Worm (Caenorhabditis elegans) whole organism, mixed stage, embryonic: ENCODE results near the gene E02C12.9.

Experiments
- M03D4.4 ChIP-seq: sonication (generic microtip); optimal IDR thresholded peaks from 2 replicates; lab custom pipeline; 2017; ENCODE audit warnings: mild to moderate bottlenecking, missing genetic modification characterization, missing compliant biosample characterization
- bed-3 ChIP-seq: fragments of 200-800 bp; sonication (Bioruptor generic); optimal IDR thresholded peaks from 3 replicates; lab custom pipeline; 2018; ENCODE audit warnings: mild to moderate bottlenecking, missing genetic modification characterization, moderate library complexity, missing compliant biosample characterization
- blmp-1 ChIP-seq: fragments of 150-350 bp; optimal IDR thresholded peaks from 2 replicates; lab custom pipeline; 2014; ENCODE audit warnings: missing biosample characterization, missing genetic modification characterization
- ceh-39 ChIP-seq: fragments of 150-350 bp; optimal IDR thresholded peaks from 2 replicates; lab custom pipeline; 2014; ENCODE audit warnings: missing biosample characterization, missing genetic modification characterization
- ceh-43 ChIP-seq: fragments of 200-800 bp; sonication (Bioruptor generic); optimal IDR thresholded peaks from 2 replicates; lab custom pipeline; 2018; ENCODE audit warnings: mild to moderate bottlenecking, missing genetic modification characterization, moderate library complexity, missing compliant biosample characterization
- ceh-83 ChIP-seq: fragments of 200-800 bp; sonication (Bioruptor generic); optimal IDR thresholded peaks from 2 replicates; lab custom pipeline; 2018; ENCODE audit warnings: mild to moderate bottlenecking, missing genetic modification characterization, missing compliant biosample characterization
- ces-1 ChIP-seq: fragments of 150-350 bp; optimal IDR thresholded peaks from 2 replicates; lab custom pipeline; 2014; ENCODE audit warnings: missing biosample characterization, missing genetic modification reagents, missing genetic modification characterization
- cnd-1 ChIP-seq: fragments of 200-800 bp; sonication (Bioruptor generic); optimal IDR thresholded peaks from 2 replicates; lab custom pipeline; 2018; ENCODE audit warnings: mild to moderate bottlenecking, missing genetic modification characterization, missing compliant biosample characterization
- drap-1 ChIP-seq: fragments of 200-800 bp; sonication (Bioruptor generic); optimal IDR thresholded peaks from 3 replicates; lab custom pipeline; 2018; ENCODE audit warnings: mild to moderate bottlenecking, missing genetic modification characterization, missing compliant biosample characterization
- elt-1 ChIP-seq: sonication (generic microtip); optimal IDR thresholded peaks from 2 replicates; lab custom pipeline; 2017; ENCODE audit warnings: missing genetic modification characterization, mild to moderate bottlenecking, missing compliant biosample characterization, antibody characterized with exemption, moderate library complexity, borderline replicate concordance; ENCODE audit not compliant: insufficient read depth
- elt-3 ChIP-seq: fragments of 150-350 bp; optimal IDR thresholded peaks from 2 replicates; lab custom pipeline; 2014; ENCODE audit warnings: missing biosample characterization, missing genetic modification characterization
- flh-1 ChIP-seq: fragments of 200-800 bp; sonication (Bioruptor generic); optimal IDR thresholded peaks from 2 replicates; lab custom pipeline; 2018; ENCODE audit warnings: mild to moderate bottlenecking, missing genetic modification characterization, moderate library complexity, missing compliant biosample characterization
- ham-2 ChIP-seq: fragments of 200-800 bp; sonication (Bioruptor generic); optimal IDR thresholded peaks from 2 replicates; lab custom pipeline; 2018; ENCODE audit warnings: mild to moderate bottlenecking, missing genetic modification characterization, missing compliant biosample characterization
- hlh-1 ChIP-seq: fragments of 150-350 bp; optimal IDR thresholded peaks from 2 replicates; lab custom pipeline; 2014; ENCODE audit warnings: missing biosample characterization, missing genetic modification reagents, missing genetic modification characterization
- lin-13 ChIP-seq: fragments of 150-350 bp; optimal IDR thresholded peaks from 2 replicates; lab custom pipeline; 2014; ENCODE audit warnings: missing biosample characterization, missing genetic modification characterization
- lin-32 ChIP-seq: fragments of 200-800 bp; sonication (Bioruptor generic); optimal IDR thresholded peaks from 2 replicates; lab custom pipeline; 2018; ENCODE audit warnings: mild to moderate bottlenecking, missing genetic modification characterization, missing compliant biosample characterization
- lsy-2 ChIP-seq: fragments of 150-350 bp; optimal IDR thresholded peaks from 2 replicates; lab custom pipeline; 2014; ENCODE audit warnings: missing biosample characterization, missing genetic modification characterization
- mab-5 ChIP-seq: fragments of 150-350 bp; optimal IDR thresholded peaks from 2 replicates; lab custom pipeline; 2014; ENCODE audit warnings: missing biosample characterization, missing genetic modification characterization
- mep-1 ChIP-seq: fragments of 150-350 bp; optimal IDR thresholded peaks from 2 replicates; lab custom pipeline; 2017; ENCODE audit warnings: missing biosample characterization, missing genetic modification reagents, missing genetic modification characterization, inconsistent platforms
- mls-2 ChIP-seq: sonication (generic microtip); optimal IDR thresholded peaks from 2 replicates; lab custom pipeline; 2016; ENCODE audit warnings: mild to moderate bottlenecking, missing genetic modification characterization, moderate library complexity, missing compliant biosample characterization
- nhr-12 ChIP-seq: fragments of 150-350 bp; optimal IDR thresholded peaks from 2 replicates; lab custom pipeline; 2014; ENCODE audit warnings: missing biosample characterization, missing genetic modification characterization
- nhr-2 ChIP-seq: fragments of 150-350 bp; optimal IDR thresholded peaks from 2 replicates; lab custom pipeline; 2014; ENCODE audit warnings: missing biosample characterization, missing genetic modification characterization
- nhr-237 ChIP-seq: fragments of 150-350 bp; optimal IDR thresholded peaks from 2 replicates; lab custom pipeline; 2014; ENCODE audit warnings: missing biosample characterization, missing genetic modification characterization
- nhr-28 ChIP-seq: fragments of 150-350 bp; optimal IDR thresholded peaks from 2 replicates; lab custom pipeline; 2014; ENCODE audit warnings: missing biosample characterization, missing genetic modification characterization
- nhr-76 ChIP-seq: sonication (generic microtip); optimal IDR thresholded peaks from 2 replicates; lab custom pipeline; 2017; ENCODE audit warnings: missing biosample characterization, missing genetic modification characterization
- pha-4 ChIP-seq: fragments of 150-350 bp; optimal IDR thresholded peaks from 2 replicates; lab custom pipeline; 2018; ENCODE audit warnings: missing biosample characterization, missing genetic modification reagents, missing genetic modification characterization
- sem-2 ChIP-seq: fragments of 200-800 bp; sonication (Bioruptor generic); optimal IDR thresholded peaks from 2 replicates; lab custom pipeline; 2018; ENCODE audit warnings: mild to moderate bottlenecking, missing genetic modification characterization, missing compliant biosample characterization
- snpc-4 ChIP-seq: fragments of 150-350 bp; optimal IDR thresholded peaks from 2 replicates; lab custom pipeline; 2014; ENCODE audit warnings: missing biosample characterization, missing genetic modification characterization
- sptf-1 ChIP-seq: sonication (generic microtip); optimal IDR thresholded peaks from 2 replicates; lab custom pipeline; 2017; ENCODE audit warnings: mild to moderate bottlenecking, missing genetic modification characterization, moderate library complexity, missing compliant biosample characterization
- tbx-8 ChIP-seq: fragments of 200-800 bp; sonication (Bioruptor generic); optimal IDR thresholded peaks from 2 replicates; lab custom pipeline; 2018; ENCODE audit warnings: mild to moderate bottlenecking, missing genetic modification characterization, moderate library complexity, missing compliant biosample characterization
- unc-120 ChIP-seq: sonication (generic microtip); optimal IDR thresholded peaks from 2 replicates; lab custom pipeline; 2017; ENCODE audit warnings: missing genetic modification characterization, missing compliant biosample characterization; ENCODE audit not compliant: poor library complexity, severe bottlenecking
- unc-62 ChIP-seq: fragments of 150-350 bp; optimal IDR thresholded peaks from 2 replicates; lab custom pipeline; 2014; ENCODE audit warnings: missing biosample characterization, missing genetic modification reagents, missing genetic modification characterization
- zip-8 ChIP-seq: fragments of 150-350 bp; optimal IDR thresholded peaks from 2 replicates; lab custom pipeline; 2014; ENCODE audit warnings: missing biosample characterization, missing genetic modification characterization
- ztf-11 ChIP-seq: fragments of 150-350 bp; optimal IDR thresholded peaks from 2 replicates; lab custom pipeline; 2014; ENCODE audit warnings: missing biosample characterization, missing genetic modification characterization

Gene E02C12.9

ce11 chrV:9355371-9355770 is 19.9 kb downstream of the E02C12.9 start, which contains the start of gene ttr-40:
Gene ttr-40 (minus strand): TSS chrV:9355471.
- TF ChIP-seq lsy-2 (tag; lab: Kevin White, UChicago) (no peak), cnd-1 (tag; lab: Kevin White, UChicago) (no peak), ceh-43 (GFP tag; lab: Kevin White, UChicago) (no peak), tbx-8 (GFP tag; lab: Kevin White, UChicago) (no peak), hlh-1 (tag; lab: Kevin White, UChicago) (no peak), nhr-2 (tag; lab: Kevin White, UChicago) (no peak), drap-1 (no peak), pha-4 (tag; lab: Kevin White, UChicago) (no peak), nhr-76 (tag; lab: Kevin White, UChicago) (no peak), flh-1 (GFP tag; lab: Kevin White, UChicago) (no peak), unc-62 (no peak), M03D4.4 (no peak), ztf-11 (tag; lab: Kevin White, UChicago) (no peak), mab-5 (tag; lab: Kevin White, UChicago) (no peak)

- no peak for TF ChIP-seq mls-2 (tag; lab: Kevin White, UChicago)
- TF ChIP-seq bed-3 (GFP tag; lab: Kevin White, UChicago), result no peak
- TF ChIP-seq ceh-39 (tag; lab: Kevin White, UChicago), result no peak
- no peak for TF ChIP-seq ces-1
- TF ChIP-seq ham-2 (GFP tag; lab: Kevin White, UChicago), result no peak
- no peak for TF ChIP-seq ceh-43 (GFP tag; lab: Kevin White, UChicago)
- no peak for TF ChIP-seq M03D4.4
- no peak for TF ChIP-seq lsy-2 (tag; lab: Kevin White, UChicago)
- TF ChIP-seq, all 35 proteins: peak for 0
These were observed 22.3 kb downstream of the E02C12.9 start, which contains the start of gene srx-46 for ce11 chrV:9352947-9353346. Gene srx-46 (plus strand): TSS chrV:9353247.

- TF ChIP-seq unc-62, result no peak
- no peak for TF ChIP-seq hlh-1 (tag; lab: Kevin White, UChicago)
These were observed 25.6 kb downstream of the E02C12.9 start, which contains the start of gene srx-47 for ce11 chrV:9349687-9350086. Gene srx-47 (plus strand): TSS chrV:9349987.

ce11 chrV:9346804-9347203 is 28.5 kb downstream of the E02C12.9 start, which contains the start of the genes K07B1.7 and try-5:
Gene K07B1.7 (minus strand): TSS chrV:9346962.
Gene try-5 (plus strand): TSS chrV:9347044.
- TF ChIP-seq ceh-39 (tag; lab: Kevin White, UChicago), result peak; percentile 91
- no peak for TF ChIP-seq nhr-76 (tag; lab: Kevin White, UChicago)
- TF ChIP-seq zip-8 (tag; lab: Kevin White, UChicago), result no peak
- peak; percentile 83 for TF ChIP-seq ces-1
- peak; percentile 45 for TF ChIP-seq pha-4 (tag; lab: Kevin White, UChicago)
- peak; percentile 2 for TF ChIP-seq lin-13 (tag; lab: Kevin White, UChicago)
- TF ChIP-seq elt-3, result no peak
- no peak for TF ChIP-seq flh-1 (GFP tag; lab: Kevin White, UChicago)
- TF ChIP-seq cnd-1 (tag; lab: Kevin White, UChicago), result no peak
- peak; percentile 75 for TF ChIP-seq lsy-2 (tag; lab: Kevin White, UChicago)
- TF ChIP-seq nhr-237 (tag; lab: Kevin White, UChicago), result peak; percentile 48
- peak; percentile 65 for TF ChIP-seq mep-1 (tag; lab: Kevin White, UChicago)
- TF ChIP-seq, all 35 proteins: peak for 7

ce11 chrV:9343629-9344624 is 31.4 kb downstream of the E02C12.9 start, which contains the start of gene tos-1:
Gene tos-1 (minus strand): TSS chrV:9344203.
- TF ChIP-seq pha-4 (tag; lab: Kevin White, UChicago) (peak; percentile 90), unc-120 (tag; lab: Kevin White, UChicago) (peak; percentile 86), unc-62 (peak; percentile 94), snpc-4 (no peak), sptf-1 (tag; lab: Kevin White, UChicago) (peak; percentile 97), nhr-28 (tag; lab: Kevin White, UChicago) (peak; percentile 81), lin-13 (tag; lab: Kevin White, UChicago) (peak; percentile 98), ceh-43 (GFP tag; lab: Kevin White, UChicago) (peak; percentile 92), ham-2 (GFP tag; lab: Kevin White, UChicago) (peak; percentile 96), mls-2 (tag; lab: Kevin White, UChicago) (peak; percentile 96), nhr-76 (tag; lab: Kevin White, UChicago) (no peak), lin-32 (GFP tag; lab: Kevin White, UChicago) (peak; percentile 51), ztf-11 (tag; lab: Kevin White, UChicago) (peak; percentile 96), cnd-1 (tag; lab: Kevin White, UChicago) (peak; percentile 92), nhr-237 (tag; lab: Kevin White, UChicago) (peak; percentile 98), blmp-1 (tag; lab: Kevin White, UChicago) (no peak), bed-3 (GFP tag; lab: Kevin White, UChicago) (peak; percentile 77), sem-2 (GFP tag; lab: Kevin White, UChicago) (peak; percentile 69), flh-1 (GFP tag; lab: Kevin White, UChicago) (peak; percentile 27), ceh-83 (peak; percentile 82), ceh-39 (tag; lab: Kevin White, UChicago) (peak; percentile 100), mep-1 (tag; lab: Kevin White, UChicago) (peak; percentile 99), hlh-1 (tag; lab: Kevin White, UChicago) (peak; percentile 57), M03D4.4 (peak; percentile 93), elt-1 (tag; lab: Kevin White, UChicago) (peak; percentile 52), nhr-12 (tag; lab: Kevin White, UChicago) (peak; percentile 93), nhr-2 (tag; lab: Kevin White, UChicago) (peak; percentile 52), tbx-8 (GFP tag; lab: Kevin White, UChicago) (peak; percentile 45), lsy-2 (tag; lab: Kevin White, UChicago) (peak; percentile 89), mab-5 (tag; lab: Kevin White, UChicago) (peak; percentile 63)
